Worm (Caenorhabditis elegans): ENCODE results near the gene npp-19.

DNA sequence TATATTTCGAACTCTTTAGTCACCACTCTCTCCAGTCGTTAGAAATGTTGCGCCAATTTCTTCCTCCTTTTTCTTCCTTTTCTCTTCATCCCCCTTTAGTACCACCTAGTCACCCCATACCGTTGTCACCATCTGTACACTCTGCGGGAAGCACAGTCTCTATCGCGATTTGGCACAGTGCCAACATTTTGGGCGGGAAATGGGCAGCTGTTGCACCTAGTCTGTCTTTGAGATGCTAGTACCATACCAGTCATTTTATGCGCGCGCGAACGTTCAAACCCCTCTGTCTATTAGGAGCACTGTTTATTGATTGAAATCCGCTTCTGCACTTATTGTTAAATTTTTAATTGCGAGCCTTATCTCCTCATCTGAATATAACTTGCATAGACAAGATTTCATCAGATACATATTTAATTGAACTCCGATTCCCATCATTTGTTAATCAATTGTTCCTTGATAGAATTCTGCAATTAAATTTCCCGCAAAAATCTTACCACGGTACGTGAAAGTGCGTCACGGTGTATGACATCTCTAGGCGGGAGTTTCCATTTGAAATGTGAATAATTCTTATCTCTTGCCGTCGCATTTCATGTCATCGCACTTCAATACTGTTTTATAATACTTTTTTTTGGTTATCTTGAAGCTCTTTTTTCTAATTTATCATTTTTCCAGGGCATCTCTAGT, 13.4 kb downstream of the npp-19 start, which contains the start of gene cdl-1:
- TF ChIP-seq ztf-22 (GFP tag; optimal IDR thresholded peaks at IDR 0.05), result no peak
- TF ChIP-seq snpc-3.4 (tag; optimal IDR thresholded peaks at IDR 0.05), result no peak
- no peak for TF ChIP-seq atf-7 (tag; optimal IDR thresholded peaks at IDR 0.05)
- TF ChIP-seq F33H1.4 (GFP tag; IDR thresholded peaks at IDR 0.05), result no peak
- TF ChIP-seq attf-6 (GFP tag; IDR thresholded peaks at IDR 0.05), result no peak
- TF ChIP-seq C06A6.2 (GFP tag; conservative IDR thresholded peaks at IDR 0.05), result no peak
- no peak for TF ChIP-seq F55B11.4 (tag; optimal IDR thresholded peaks at IDR 0.05; ENCODE audit: borderline replicate concordance, insufficient read depth)

Measured in whole organism, young adult.